Fruit fly (Drosophila melanogaster) whole organism, embryonic: Measurements from ENCODE around the gene Tti1.

ENCODE experiments used
- B-H2 ChIP-seq: fragments of 200-800 bp; sonication (Bioruptor generic); optimal IDR thresholded peaks from 2 replicates; lab custom pipeline; 2018; ENCODE audit warnings: missing biosample characterization, mild to moderate bottlenecking, missing genetic modification characterization
- Bgb ChIP-seq: fragments of 200-800 bp; sonication (Bioruptor generic); IDR thresholded peaks from 2 replicates; pipeline ENCODE4 v1.3.6; 2022; ENCODE audit warnings: missing biosample characterization, missing genetic modification characterization; ENCODE audit not compliant: partially characterized antibody
- BtbVII ChIP-seq: fragments of 200-800 bp; sonication (Bioruptor generic); optimal IDR thresholded peaks from 3 replicates; lab custom pipeline; 2017; ENCODE audit warnings: missing biosample characterization, mild to moderate bottlenecking, missing genetic modification characterization
- CG10267 ChIP-seq: fragments of 200-800 bp; sonication (Bioruptor generic); optimal IDR thresholded peaks from 2 replicates; lab custom pipeline; 2018; ENCODE audit warnings: missing biosample characterization, mild to moderate bottlenecking, missing genetic modification characterization, moderate library complexity
- CG10543 ChIP-seq: fragments of 200-800 bp; sonication (Bioruptor generic); optimal IDR thresholded peaks from 3 replicates; lab custom pipeline; 2017; ENCODE audit warnings: missing biosample characterization, mild to moderate bottlenecking, missing genetic modification characterization, moderate library complexity
- CG12299 ChIP-seq: fragments of 200-800 bp; sonication (Bioruptor generic); optimal IDR thresholded peaks from 2 replicates; lab custom pipeline; 2018; ENCODE audit warnings: missing biosample characterization, mild to moderate bottlenecking, missing genetic modification characterization
- CG14710 ChIP-seq: fragments of 200-800 bp; sonication (Bioruptor generic); optimal IDR thresholded peaks from 3 replicates; lab custom pipeline; 2019; ENCODE audit warnings: missing biosample characterization, mild to moderate bottlenecking, missing genetic modification characterization, moderate library complexity
- CG17359 ChIP-seq: fragments of 200-800 bp; sonication (Bioruptor generic); optimal IDR thresholded peaks from 3 replicates; lab custom pipeline; 2018; ENCODE audit warnings: missing biosample characterization, mild to moderate bottlenecking, missing genetic modification characterization, moderate library complexity
- CG2116 ChIP-seq: fragments of 200-800 bp; sonication (Bioruptor generic); optimal IDR thresholded peaks from 3 replicates; lab custom pipeline; 2018; ENCODE audit warnings: missing biosample characterization, mild to moderate bottlenecking, missing genetic modification characterization
- CG2120 ChIP-seq: fragments of 200-800 bp; sonication (Bioruptor generic); optimal IDR thresholded peaks from 3 replicates; lab custom pipeline; 2016; ENCODE audit warnings: missing biosample characterization, missing genetic modification characterization
- CG2129 ChIP-seq: fragments of 200-800 bp; sonication (Bioruptor generic); IDR thresholded peaks from 2 replicates; pipeline ENCODE4 v1.3.6; 2022; ENCODE audit warnings: missing biosample characterization, missing genetic modification characterization; ENCODE audit not compliant: partially characterized antibody
- CG30020 ChIP-seq: fragments of 200-800 bp; optimal IDR thresholded peaks from 2 replicates; lab custom pipeline; 2019; ENCODE audit warnings: missing biosample characterization, mild to moderate bottlenecking, missing genetic modification characterization, moderate library complexity
- CG32532 ChIP-seq: fragments of 200-800 bp; sonication (Bioruptor generic); IDR thresholded peaks from 2 replicates; pipeline ENCODE4 v1.3.6; 2022; ENCODE audit warnings: missing biosample characterization, missing genetic modification characterization
- CG33557 ChIP-seq: fragments of 200-800 bp; sonication (Bioruptor generic); optimal IDR thresholded peaks from 2 replicates; lab custom pipeline; 2019; ENCODE audit warnings: missing biosample characterization, mild to moderate bottlenecking, missing genetic modification characterization, moderate library complexity
- CG34224 ChIP-seq: fragments of 200-800 bp; sonication (Bioruptor generic); IDR thresholded peaks from 3 replicates; pipeline ENCODE4 v1.3.6; 2022; ENCODE audit warnings: missing biosample characterization, missing genetic modification characterization; ENCODE audit not compliant: partially characterized antibody
- CG7357 ChIP-seq: fragments of 200-800 bp; sonication (Bioruptor generic); IDR thresholded peaks from 3 replicates; pipeline ENCODE4 v1.3.6; 2022; ENCODE audit warnings: missing biosample characterization, missing genetic modification characterization
- CG9797 ChIP-seq: fragments of 200-800 bp; sonication (Bioruptor generic); optimal IDR thresholded peaks from 3 replicates; lab custom pipeline; 2018; ENCODE audit warnings: missing biosample characterization, mild to moderate bottlenecking, missing genetic modification characterization
- CG9817 ChIP-seq: fragments of 200-800 bp; sonication (Bioruptor generic); optimal IDR thresholded peaks from 2 replicates; lab custom pipeline; 2018; ENCODE audit warnings: missing biosample characterization, mild to moderate bottlenecking, missing genetic modification characterization, moderate library complexity
- Elba2 ChIP-seq: fragments of 200-800 bp; sonication (Bioruptor generic); optimal IDR thresholded peaks from 3 replicates; lab custom pipeline; 2016; ENCODE audit warnings: missing biosample characterization, missing genetic modification characterization
- HLH4C ChIP-seq: fragments of 200-800 bp; sonication (Bioruptor generic); IDR thresholded peaks from 3 replicates; pipeline ENCODE4 v1.3.6; 2022; ENCODE audit warnings: missing biosample characterization, missing genetic modification characterization; ENCODE audit not compliant: partially characterized antibody
- HmgZ ChIP-seq: fragments of 200-800 bp; sonication (Bioruptor generic); optimal IDR thresholded peaks from 2 replicates; lab custom pipeline; 2018; ENCODE audit warnings: missing biosample characterization, mild to moderate bottlenecking, missing genetic modification characterization
- Hsf ChIP-seq: fragments of 200-800 bp; sonication (Bioruptor generic); optimal IDR thresholded peaks from 3 replicates; lab custom pipeline; 2016; ENCODE audit warnings: missing biosample characterization, missing genetic modification characterization
- Max ChIP-seq: fragments of 200-800 bp; sonication (Bioruptor generic); optimal IDR thresholded peaks from 2 replicates; lab custom pipeline; 2016; ENCODE audit warnings: missing biosample characterization, mild to moderate bottlenecking, missing genetic modification characterization
- NFAT ChIP-seq: fragments of 200-800 bp; sonication (Bioruptor generic); IDR thresholded peaks from 2 replicates; pipeline ENCODE4 v1.3.6; 2022; ENCODE audit warnings: missing biosample characterization, missing genetic modification characterization
- Pdp1 ChIP-seq, 2 experiments: fragments of 200-800 bp; sonication (Bioruptor generic); optimal IDR thresholded peaks; 3 replicates each; lab custom pipeline; 2016; ENCODE audit warnings: missing biosample characterization in 2 of 2, missing genetic modification characterization in 2 of 2, mild to moderate bottlenecking in 1 of 2, moderate library complexity in 1 of 2
- Sin3A ChIP-seq: fragments of >200 bp; optimal IDR thresholded peaks from 2 replicates; lab custom pipeline; 2018
- YL-1 ChIP-seq: fragments of 200-800 bp; sonication (Bioruptor generic); optimal IDR thresholded peaks from 3 replicates; lab custom pipeline; 2017; ENCODE audit warnings: missing biosample characterization, mild to moderate bottlenecking, missing genetic modification characterization
- al ChIP-seq: fragments of 200-800 bp; sonication (Bioruptor generic); IDR thresholded peaks from 2 replicates; pipeline ENCODE4 v1.3.6; 2022; ENCODE audit warnings: missing biosample characterization, missing genetic modification characterization
- ato ChIP-seq: fragments of 200-800 bp; sonication (Bioruptor generic); IDR thresholded peaks from 2 replicates; pipeline ENCODE4 v1.3.6; 2022; ENCODE audit warnings: missing biosample characterization, missing genetic modification characterization; ENCODE audit not compliant: partially characterized antibody
- az2 ChIP-seq: fragments of 200-800 bp; sonication (Bioruptor generic); optimal IDR thresholded peaks from 3 replicates; lab custom pipeline; 2016; ENCODE audit warnings: missing biosample characterization, missing genetic modification characterization
- chm ChIP-seq: fragments of 200-800 bp; sonication (Bioruptor generic); IDR thresholded peaks from 2 replicates; pipeline ENCODE4 v1.3.6; 2022; ENCODE audit warnings: missing biosample characterization, missing genetic modification characterization
- crp ChIP-seq, 2 experiments: fragments of 200-800 bp; sonication (Bioruptor generic); optimal IDR thresholded peaks; 2 replicates in 1 of 2; 3 replicates in 1 of 2; lab custom pipeline; 2017; ENCODE audit warnings: missing biosample characterization in 2 of 2, missing genetic modification characterization in 2 of 2, mild to moderate bottlenecking in 1 of 2, moderate library complexity in 1 of 2
- ems ChIP-seq: fragments of 200-800 bp; sonication (Bioruptor generic); optimal IDR thresholded peaks from 3 replicates; lab custom pipeline; 2016; ENCODE audit warnings: missing biosample characterization, missing genetic modification characterization
- ewg ChIP-seq: fragments of 200-800 bp; sonication (Bioruptor generic); optimal IDR thresholded peaks from 3 replicates; lab custom pipeline; 2017; ENCODE audit warnings: mild to moderate bottlenecking, missing biosample characterization, missing genetic modification reagents, missing genetic modification characterization
- fd3F ChIP-seq: fragments of 200-800 bp; sonication (Bioruptor generic); optimal IDR thresholded peaks from 2 replicates; lab custom pipeline; 2018; ENCODE audit warnings: missing biosample characterization, mild to moderate bottlenecking, missing genetic modification characterization, moderate library complexity
- grn ChIP-seq: fragments of 200-800 bp; sonication (Bioruptor generic); optimal IDR thresholded peaks from 3 replicates; lab custom pipeline; 2017; ENCODE audit warnings: missing biosample characterization, missing genetic modification characterization
- hbn ChIP-seq: fragments of 200-800 bp; sonication (Bioruptor generic); IDR thresholded peaks from 2 replicates; pipeline ENCODE4 v1.3.6; 2022; ENCODE audit warnings: missing biosample characterization, missing genetic modification characterization; ENCODE audit not compliant: partially characterized antibody
- kah ChIP-seq: fragments of 200-800 bp; sonication (Bioruptor generic); optimal IDR thresholded peaks from 2 replicates; lab custom pipeline; 2018; ENCODE audit warnings: missing biosample characterization, mild to moderate bottlenecking, missing genetic modification characterization
- knrl ChIP-seq: fragments of 200-800 bp; sonication (Bioruptor generic); IDR thresholded peaks from 3 replicates; pipeline ENCODE4 v1.3.6; 2022; ENCODE audit warnings: missing biosample characterization, missing genetic modification characterization; ENCODE audit not compliant: partially characterized antibody
- nerfin-1 ChIP-seq: fragments of 200-800 bp; sonication (Bioruptor generic); optimal IDR thresholded peaks from 3 replicates; lab custom pipeline; 2019; ENCODE audit warnings: missing biosample characterization, mild to moderate bottlenecking, missing genetic modification characterization, moderate library complexity
- sna ChIP-seq: fragments of 200-800 bp; sonication (Bioruptor generic); IDR thresholded peaks from 2 replicates; pipeline ENCODE4 v1.3.6; 2022; ENCODE audit warnings: missing biosample characterization, missing genetic modification characterization; ENCODE audit not compliant: partially characterized antibody
- so ChIP-seq: fragments of 200-800 bp; sonication (Bioruptor generic); IDR thresholded peaks from 3 replicates; pipeline ENCODE4 v1.3.6; 2022; ENCODE audit warnings: missing biosample characterization, missing genetic modification characterization
- ssp ChIP-seq: fragments of 200-800 bp; sonication (Bioruptor generic); IDR thresholded peaks from 2 replicates; pipeline ENCODE4 v1.3.6; 2022; ENCODE audit warnings: missing biosample characterization, missing genetic modification characterization
- tap ChIP-seq: fragments of 200-800 bp; optimal IDR thresholded peaks from 3 replicates; lab custom pipeline; 2019; ENCODE audit warnings: missing biosample characterization, mild to moderate bottlenecking, missing genetic modification characterization, moderate library complexity
- unc-4 ChIP-seq: fragments of 200-800 bp; sonication (Bioruptor generic); IDR thresholded peaks from 2 replicates; pipeline ENCODE4 v1.3.6; 2022; ENCODE audit warnings: missing biosample characterization, missing genetic modification characterization; ENCODE audit not compliant: partially characterized antibody
- vnd ChIP-seq: fragments of 200-800 bp; sonication (Bioruptor generic); IDR thresholded peaks from 3 replicates; pipeline ENCODE4 v1.3.6; 2022; ENCODE audit warnings: missing biosample characterization, missing genetic modification characterization; ENCODE audit not compliant: partially characterized antibody
- vvl ChIP-seq: fragments of 200-800 bp; sonication (Bioruptor generic); IDR thresholded peaks from 2 replicates; pipeline ENCODE4 v1.3.6; 2022; ENCODE audit warnings: missing biosample characterization, missing genetic modification characterization

Gene Tti1

dm6 chr3R:9759360-9760191 lies 5.1 kb upstream of the Tti1 start, which contains the start of gene Mpi (continued):
- TF ChIP-seq chm (GFP tag; lab: Robert Waterston, UW), result 0 out of 2 replicates have a peak, but pooled peaks have one; percentile 14
- no peak for TF ChIP-seq BtbVII (GFP tag; lab: Kevin White, UChicago)
- peak; percentile 88 for TF ChIP-seq YL-1 (GFP tag; lab: Kevin White, UChicago)
- peak; percentile 55 for TF ChIP-seq CG2120 (GFP tag; lab: Kevin White, UChicago)
- peak; percentile 89 for TF ChIP-seq CG7357 (GFP tag; lab: Robert Waterston, UW)
- peak; percentile 8 for TF ChIP-seq nerfin-1 (tag; lab: Kevin White, UChicago)
- 0 out of 3 replicates have a peak, but pooled peaks have one; percentile 30 for TF ChIP-seq so (GFP tag; lab: Robert Waterston, UW)
- TF ChIP-seq tap (tag; lab: Kevin White, UChicago), result no peak
- TF ChIP-seq fd3F (GFP tag; lab: Kevin White, UChicago), result peak; percentile 2
- TF ChIP-seq kah (GFP tag; lab: Kevin White, UChicago), result no peak
- TF ChIP-seq B-H2 (GFP tag; lab: Kevin White, UChicago), result peak; percentile 36
- 0 out of 2 replicates have a peak, but pooled peaks have one; percentile 45 for TF ChIP-seq ato
- TF ChIP-seq al (GFP tag; lab: Robert Waterston, UW), result no peak
- peak; percentile 70 for TF ChIP-seq CG30020
- peak; percentile 13 for TF ChIP-seq Hsf (GFP tag; lab: Kevin White, UChicago)
- peak; percentile 48 for TF ChIP-seq CG10267 (tag; lab: Kevin White, UChicago)
- TF ChIP-seq CG9817 (tag; lab: Kevin White, UChicago), result peak; percentile 8
- peak; percentile 37 for TF ChIP-seq az2 (GFP tag; lab: Kevin White, UChicago)
- TF ChIP-seq ssp, result peak; percentile 16; the same call in 1 of the 2 replicates
- TF ChIP-seq CG32532 (GFP tag; lab: Robert Waterston, UW), result peak; percentile 42
- TF ChIP-seq vvl (GFP tag; lab: Robert Waterston, UW), result peak; percentile 53
- peak in 1 of 2 experiments; percentile 33 for TF ChIP-seq Pdp1 (GFP tag; optimal IDR thresholded peaks at IDR 0.05; lab: Kevin White, UChicago)
- TF ChIP-seq CG9797, result peak; percentile 6
- no peak for TF ChIP-seq ewg (GFP tag; lab: Kevin White, UChicago)
- TF ChIP-seq HmgZ, result peak; percentile 37
- peak; percentile 70 for TF ChIP-seq Max (GFP tag; lab: Kevin White, UChicago)
- no peak for TF ChIP-seq CG33557 (GFP tag; lab: Kevin White, UChicago)
- peak; percentile 36 for TF ChIP-seq CG12299 (tag; lab: Kevin White, UChicago)
- TF ChIP-seq ems (GFP tag; lab: Kevin White, UChicago), result peak; percentile 23
- TF ChIP-seq CG10543, result peak; percentile 25
- TF ChIP-seq CG17359 (tag; lab: Kevin White, UChicago), result peak; percentile 33

dm6 chr3R:9756187-9756586 lies 1.7 kb upstream of the Tti1 start, which contains the start of the genes Alg12 and Rpt3R:
Gene Alg12, plus strand, starts transcription at chr3R:9756491.
Gene Rpt3R, minus strand, starts transcription at chr3R:9756510.
- TF ChIP-seq vnd (GFP tag; lab: Robert Waterston, UW) (0 out of 3 replicates have a peak, but pooled peaks have one; percentile 28), CG2116 (GFP tag; lab: Kevin White, UChicago) (peak; percentile 56), crp (GFP tag; optimal IDR thresholded peaks at IDR 0.05; lab: Kevin White, UChicago) (peak; percentile 28 to 90), CG34224 (GFP tag; lab: Robert Waterston, UW) (peak; percentile 70), hbn (GFP tag; lab: Robert Waterston, UW) (peak; percentile 62; the same call in 1 of the 2 replicates), CG2129 (GFP tag; lab: Robert Waterston, UW) (0 out of 2 replicates have a peak, but pooled peaks have one; percentile 26), grn (GFP tag; lab: Kevin White, UChicago) (no peak), sna (GFP tag; lab: Robert Waterston, UW) (peak; percentile 54; the same call in 1 of the 2 replicates), knrl (GFP tag; lab: Robert Waterston, UW) (peak; percentile 32; the same call in 1 of the 3 replicates), NFAT (GFP tag; lab: Robert Waterston, UW) (no peak), unc-4 (GFP tag; lab: Robert Waterston, UW) (peak; percentile 62), Bgb (GFP tag; lab: Robert Waterston, UW) (peak; percentile 35; the same call in 1 of the 2 replicates), HLH4C (GFP tag; lab: Robert Waterston, UW) (peak; percentile 61), CG14710 (tag; lab: Kevin White, UChicago) (peak; percentile 39), Sin3A (lab: Kevin White, UChicago) (peak; percentile 22), Elba2 (GFP tag; lab: Kevin White, UChicago) (no peak)
